Worm (Caenorhabditis elegans) whole organism, L1 larva: ENCODE results near the gene D2096.13.

ENCODE experiments used
- C04F5.9 ChIP-seq: sonication (generic microtip); optimal IDR thresholded peaks from 2 replicates; lab custom pipeline; 2016; ENCODE audit warnings: missing genetic modification characterization, missing compliant biosample characterization
- C16A3.4 ChIP-seq: fragments of 150-350 bp; optimal IDR thresholded peaks from 2 replicates; lab custom pipeline; 2014; ENCODE audit warnings: missing biosample characterization, missing genetic modification characterization
- C34B4.2 ChIP-seq: sonication (generic microtip); optimal IDR thresholded peaks from 2 replicates; lab custom pipeline; 2017; ENCODE audit warnings: mild to moderate bottlenecking, missing genetic modification characterization, missing compliant biosample characterization
- Y116A8C.19 ChIP-seq: sonication (generic microtip); optimal IDR thresholded peaks from 2 replicates; lab custom pipeline; 2016; ENCODE audit warnings: missing compliant biosample characterization, missing genetic modification characterization, borderline replicate concordance
- aha-1 ChIP-seq: fragments of 150-350 bp; optimal IDR thresholded peaks from 2 replicates; lab custom pipeline; 2014; ENCODE audit warnings: missing biosample characterization, missing genetic modification characterization
- alr-1 ChIP-seq: fragments of 200-800 bp; sonication (Bioruptor generic); optimal IDR thresholded peaks from 2 replicates; lab custom pipeline; 2018; ENCODE audit warnings: borderline replicate concordance, mild to moderate bottlenecking, missing genetic modification characterization, missing compliant biosample characterization
- aly-2 ChIP-seq: fragments of 150-350 bp; optimal IDR thresholded peaks from 2 replicates; lab custom pipeline; 2014; ENCODE audit warnings: missing biosample characterization, missing genetic modification characterization
- blmp-1 ChIP-seq: fragments of 150-350 bp; optimal IDR thresholded peaks from 2 replicates; lab custom pipeline; 2014; ENCODE audit warnings: missing biosample characterization, missing genetic modification characterization
- ceh-63 ChIP-seq: fragments of 200-800 bp; sonication (Bioruptor generic); optimal IDR thresholded peaks from 2 replicates; lab custom pipeline; 2018; ENCODE audit warnings: mild to moderate bottlenecking, missing genetic modification characterization, missing compliant biosample characterization
- ceh-8 ChIP-seq: fragments of 200-800 bp; sonication (Bioruptor generic); optimal IDR thresholded peaks from 2 replicates; lab custom pipeline; 2018; ENCODE audit warnings: mild to moderate bottlenecking, missing genetic modification characterization, moderate library complexity, missing compliant biosample characterization
- ceh-82 ChIP-seq, 3 experiments: fragments of 150-350 bp in 1 of 3; sonication (generic microtip) in 2 of 3; optimal IDR thresholded peaks; 2 replicates each; lab custom pipeline; 2014 to 2017; ENCODE audit warnings: missing biosample characterization in 3 of 3, missing genetic modification characterization in 3 of 3
- dpl-1 ChIP-seq, 3 experiments: fragments of 150-350 bp in 2 of 3; sonication (generic microtip) in 1 of 3; optimal IDR thresholded peaks; 2 replicates each; lab custom pipeline; 2014 to 2017; ENCODE audit warnings: missing biosample characterization in 3 of 3, missing genetic modification characterization in 3 of 3, missing genetic modification reagents in 3 of 3
- dsc-1 ChIP-seq: sonication (generic microtip); optimal IDR thresholded peaks from 2 replicates; lab custom pipeline; 2016; ENCODE audit warnings: mild to moderate bottlenecking, missing genetic modification characterization, missing compliant biosample characterization
- efl-3 ChIP-seq: fragments of 200-800 bp; sonication (Bioruptor generic); optimal IDR thresholded peaks from 2 replicates; lab custom pipeline; 2018; ENCODE audit warnings: mild to moderate bottlenecking, missing genetic modification characterization, missing compliant biosample characterization
- egl-13 ChIP-seq: sonication (generic microtip); optimal IDR thresholded peaks from 2 replicates; lab custom pipeline; 2016; ENCODE audit warnings: missing genotype, missing genetic modification reagents, missing genetic modification characterization, missing compliant biosample characterization
- egl-27 ChIP-seq, 2 experiments: fragments of 150-350 bp in 1 of 2; sonication (generic microtip); optimal IDR thresholded peaks; 3 replicates each; lab custom pipeline; 2017 to 2018; ENCODE audit warnings: missing biosample characterization in 2 of 2, missing genetic modification characterization in 2 of 2, missing genetic modification reagents in 2 of 2
- elt-2 ChIP-seq: sonication (generic microtip); optimal IDR thresholded peaks from 2 replicates; lab custom pipeline; 2016; ENCODE audit warnings: missing genetic modification characterization, mild to moderate bottlenecking, inconsistent platforms, missing compliant biosample characterization, missing genetic modification reagents
- elt-3 ChIP-seq, 6 experiments: fragments of 150-350 bp in 1 of 6; sonication (generic microtip); optimal IDR thresholded peaks; 2 replicates each; lab custom pipeline; 2017 to 2018; ENCODE audit warnings: missing biosample characterization in 6 of 6, missing genetic modification characterization in 6 of 6, inconsistent platforms in 1 of 6
- fos-1 ChIP-seq: fragments of 150-350 bp; optimal IDR thresholded peaks from 2 replicates; lab custom pipeline; 2014; ENCODE audit warnings: missing biosample characterization, missing genetic modification characterization
- grh-1 ChIP-seq: fragments of 200-800 bp; sonication (Bioruptor generic); IDR thresholded peaks from 2 replicates; pipeline ENCODE4 v1.3.6; 2022; ENCODE audit warnings: missing genetic modification reagents, missing genetic modification characterization, missing compliant biosample characterization
- hpl-2 ChIP-seq: fragments of 150-350 bp; optimal IDR thresholded peaks from 2 replicates; lab custom pipeline; 2014; ENCODE audit warnings: missing biosample characterization, missing genetic modification reagents, missing genetic modification characterization
- jun-1 ChIP-seq: fragments of 150-350 bp; optimal IDR thresholded peaks from 2 replicates; lab custom pipeline; 2014; ENCODE audit warnings: missing biosample characterization, missing genetic modification reagents, missing genetic modification characterization
- lin-13 ChIP-seq: fragments of 150-350 bp; optimal IDR thresholded peaks from 2 replicates; lab custom pipeline; 2014; ENCODE audit warnings: missing biosample characterization, missing genetic modification reagents, missing genetic modification characterization
- lin-14 ChIP-seq: fragments of 200-800 bp; sonication (Bioruptor generic); optimal IDR thresholded peaks from 2 replicates; lab custom pipeline; 2018; ENCODE audit warnings: mild to moderate bottlenecking, missing genetic modification characterization, moderate library complexity, missing compliant biosample characterization
- lin-39 ChIP-seq: fragments of 150-350 bp; optimal IDR thresholded peaks from 2 replicates; lab custom pipeline; 2014; ENCODE audit warnings: missing biosample characterization, missing genetic modification reagents, missing genetic modification characterization
- lir-3 ChIP-seq: sonication (generic microtip); optimal IDR thresholded peaks from 2 replicates; lab custom pipeline; 2016; ENCODE audit warnings: mild to moderate bottlenecking, missing genetic modification characterization, moderate library complexity, missing compliant biosample characterization; ENCODE audit not compliant: poor library complexity
- lsy-2 ChIP-seq, 2 experiments: fragments of 150-350 bp; optimal IDR thresholded peaks; 2 replicates each; lab custom pipeline; 2014; ENCODE audit warnings: missing biosample characterization in 2 of 2, missing genetic modification characterization in 2 of 2
- mef-2 ChIP-seq: fragments of 150-350 bp; optimal IDR thresholded peaks from 2 replicates; lab custom pipeline; 2014; ENCODE audit warnings: missing biosample characterization, missing genetic modification characterization
- mep-1 ChIP-seq: fragments of 150-350 bp; optimal IDR thresholded peaks from 2 replicates; lab custom pipeline; 2014; ENCODE audit warnings: missing biosample characterization, missing genetic modification characterization
- nhr-20 ChIP-seq: sonication (generic microtip); optimal IDR thresholded peaks from 2 replicates; lab custom pipeline; 2016; ENCODE audit warnings: mild to moderate bottlenecking, missing genetic modification characterization, missing compliant biosample characterization
- nhr-237 ChIP-seq: fragments of 150-350 bp; optimal IDR thresholded peaks from 2 replicates; lab custom pipeline; 2014; ENCODE audit warnings: missing biosample characterization, missing genetic modification characterization
- nhr-28 ChIP-seq: fragments of 150-350 bp; optimal IDR thresholded peaks from 2 replicates; lab custom pipeline; 2014; ENCODE audit warnings: missing biosample characterization, missing genetic modification characterization
- nhr-71 ChIP-seq: sonication (generic microtip); optimal IDR thresholded peaks from 2 replicates; lab custom pipeline; 2016; ENCODE audit warnings: mild to moderate bottlenecking, missing genetic modification characterization, moderate library complexity, missing compliant biosample characterization
- nhr-77 ChIP-seq: fragments of 150-350 bp; optimal IDR thresholded peaks from 2 replicates; lab custom pipeline; 2014; ENCODE audit warnings: missing biosample characterization, missing genetic modification characterization
- rnt-1 ChIP-seq: sonication (generic microtip); optimal IDR thresholded peaks from 2 replicates; lab custom pipeline; 2016; ENCODE audit warnings: mild to moderate bottlenecking, missing genetic modification characterization, moderate library complexity, missing compliant biosample characterization
- skn-1 ChIP-seq: fragments of 150-350 bp; optimal IDR thresholded peaks from 2 replicates; lab custom pipeline; 2014; ENCODE audit warnings: missing biosample characterization, missing genetic modification characterization
- snpc-4 ChIP-seq: fragments of 150-350 bp; optimal IDR thresholded peaks from 2 replicates; lab custom pipeline; 2014; ENCODE audit warnings: missing biosample characterization, missing genetic modification characterization
- swsn-7 ChIP-seq: sonication (generic microtip); optimal IDR thresholded peaks from 2 replicates; lab custom pipeline; 2016; ENCODE audit warnings: missing genetic modification characterization, missing compliant biosample characterization
- unc-86 ChIP-seq: sonication (generic microtip); optimal IDR thresholded peaks from 2 replicates; lab custom pipeline; 2016; ENCODE audit warnings: missing genetic modification characterization, missing compliant biosample characterization
- unc-98 ChIP-seq: fragments of 200-800 bp; sonication (Bioruptor generic); IDR thresholded peaks from 2 replicates; pipeline ENCODE4 v1.3.6; 2022; ENCODE audit warnings: missing genetic modification characterization, missing compliant biosample characterization
- vab-15 ChIP-seq: sonication (generic microtip); optimal IDR thresholded peaks from 2 replicates; lab custom pipeline; 2017; ENCODE audit warnings: missing genotype, mild to moderate bottlenecking, missing genetic modification characterization, missing compliant biosample characterization
- zag-1 ChIP-seq: fragments of 150-350 bp; optimal IDR thresholded peaks from 2 replicates; lab custom pipeline; 2014; ENCODE audit warnings: missing biosample characterization, missing genetic modification characterization
- zip-4 ChIP-seq: fragments of 200-800 bp; sonication (Bioruptor generic); optimal IDR thresholded peaks from 2 replicates; lab custom pipeline; 2018; ENCODE audit warnings: mild to moderate bottlenecking, missing genetic modification characterization, moderate library complexity, missing compliant biosample characterization
- ztf-11 ChIP-seq, 2 experiments: sonication (generic microtip); optimal IDR thresholded peaks; 2 replicates each; lab custom pipeline; 2016 to 2017; ENCODE audit warnings: missing genetic modification characterization in 2 of 2, missing biosample characterization in 1 of 2, missing compliant biosample characterization in 1 of 2

The D2096.13 gene

ce11 chrIV:8342385-8342784, 16.0 kb downstream of the D2096.13 start, which contains the start of gene lgc-5:
Gene lgc-5 (plus strand): TSS chrIV:8342685.
- no peak for TF ChIP-seq grh-1 (GFP tag; lab: Robert Waterston, UW)
- no peak for TF ChIP-seq ceh-63
- no peak for TF ChIP-seq vab-15 (tag; lab: Kevin White, UChicago)
- no peak for TF ChIP-seq nhr-20 (tag; lab: Kevin White, UChicago)
- no peak for TF ChIP-seq snpc-4 (tag; lab: Kevin White, UChicago)
- TF ChIP-seq ztf-11 (tag; optimal IDR thresholded peaks at IDR 0.05; lab: Kevin White, UChicago), result no peak
- TF ChIP-seq egl-27 (tag; optimal IDR thresholded peaks at IDR 0.05; lab: Kevin White, UChicago), result no peak
- no peak for TF ChIP-seq fos-1 (tag; lab: Kevin White, UChicago)
- TF ChIP-seq egl-13 (tag; lab: Kevin White, UChicago), result no peak
- TF ChIP-seq hpl-2 (GFP tag; lab: Kevin White, UChicago), result no peak

- TF ChIP-seq unc-86 (tag; lab: Kevin White, UChicago) (no peak), efl-3 (GFP tag; lab: Kevin White, UChicago) (no peak), C04F5.9 (tag; lab: Kevin White, UChicago) (no peak), elt-2 (tag; lab: Kevin White, UChicago) (no peak), lir-3 (tag; lab: Kevin White, UChicago) (no peak), lin-13 (GFP tag; lab: Kevin White, UChicago) (no peak), snpc-4 (tag; lab: Kevin White, UChicago) (no peak), nhr-28 (tag; lab: Kevin White, UChicago) (no peak), zag-1 (tag; lab: Kevin White, UChicago) (no peak), ztf-11 (tag; optimal IDR thresholded peaks at IDR 0.05; lab: Kevin White, UChicago) (no peak), skn-1 (tag; lab: Kevin White, UChicago) (no peak), vab-15 (tag; lab: Kevin White, UChicago) (no peak), aly-2 (tag; lab: Kevin White, UChicago) (no peak), alr-1 (tag; lab: Kevin White, UChicago) (no peak), dpl-1 (GFP tag; optimal IDR thresholded peaks at IDR 0.05; lab: Kevin White, UChicago) (no peak), zip-4 (no peak), elt-3 (tag; optimal IDR thresholded peaks at IDR 0.05; lab: Kevin White, UChicago) (no peak), C34B4.2 (tag; lab: Kevin White, UChicago) (no peak), egl-13 (tag; lab: Kevin White, UChicago) (no peak), swsn-7 (tag; lab: Kevin White, UChicago) (no peak)
These were observed 18.8 kb downstream of the D2096.13 start, which contains the start of gene lgc-6 for ce11 chrIV:8339636-8340035. Gene lgc-6 (plus strand): TSS chrIV:8339936.

- TF ChIP-seq nhr-71, result peak; percentile 69
- no peak for TF ChIP-seq vab-15 (tag; lab: Kevin White, UChicago)
- TF ChIP-seq C16A3.4 (tag; lab: Kevin White, UChicago), result peak; percentile 61
- peak; percentile 65 for TF ChIP-seq blmp-1 (tag; lab: Kevin White, UChicago)
- TF ChIP-seq unc-86 (tag; lab: Kevin White, UChicago), result peak; percentile 75
- no peak for TF ChIP-seq ceh-8 (GFP tag; lab: Kevin White, UChicago)
- peak; percentile 75 for TF ChIP-seq lin-14
- no peak for TF ChIP-seq mef-2 (tag; lab: Kevin White, UChicago)
- TF ChIP-seq egl-13 (tag; lab: Kevin White, UChicago), result no peak
- TF ChIP-seq jun-1, result no peak
- TF ChIP-seq swsn-7 (tag; lab: Kevin White, UChicago), result peak; percentile 79
- TF ChIP-seq Y116A8C.19 (tag; lab: Kevin White, UChicago), result no peak
- no peak for TF ChIP-seq ceh-82 (tag; optimal IDR thresholded peaks at IDR 0.05; lab: Kevin White, UChicago)
- TF ChIP-seq nhr-28 (tag; lab: Kevin White, UChicago), result no peak
- no peak for TF ChIP-seq aly-2 (tag; lab: Kevin White, UChicago)
- TF ChIP-seq lin-39 (tag; lab: Kevin White, UChicago), result peak; percentile 74
- no peak for TF ChIP-seq nhr-77 (tag; lab: Kevin White, UChicago)
- TF ChIP-seq rnt-1 (tag; lab: Kevin White, UChicago), result peak; percentile 58
- TF ChIP-seq dsc-1, result no peak
- no peak for TF ChIP-seq snpc-4 (tag; lab: Kevin White, UChicago)
- peak in 1 of 6 experiments; percentile 47 for TF ChIP-seq elt-3 (tag; optimal IDR thresholded peaks at IDR 0.05; lab: Kevin White, UChicago)
- peak; percentile 80 for TF ChIP-seq mep-1
- TF ChIP-seq aha-1 (tag; lab: Kevin White, UChicago), result no peak
- TF ChIP-seq lsy-2 (tag; optimal IDR thresholded peaks at IDR 0.05; lab: Kevin White, UChicago), result peak in 1 of 2 experiments; percentile 71
- no peak for TF ChIP-seq ceh-63
- TF ChIP-seq nhr-237 (tag; lab: Kevin White, UChicago), result no peak
- no peak for TF ChIP-seq unc-98 (GFP tag; lab: Robert Waterston, UW)
These were observed 24.2 kb downstream of the D2096.13 start, which contains the start of gene his-32 for ce11 chrIV:8333988-8334863. Gene his-32 (plus strand): TSS chrIV:8334305.
